Worm (Caenorhabditis elegans) whole organism, L3 larva: ENCODE results near the gene klp-3.
A peak's percentile ranks its signal among the peaks of the same experiment; 100 is the strongest.

Experiments used
- ceh-16 ChIP-seq: sonication (generic microtip); optimal IDR thresholded peaks from 2 replicates; lab custom pipeline; 2017; ENCODE audit warnings: missing biosample characterization, missing genetic modification characterization
- fkh-2 ChIP-seq: fragments of 150-350 bp; optimal IDR thresholded peaks from 2 replicates; lab custom pipeline; 2014; ENCODE audit warnings: missing biosample characterization, missing genetic modification reagents, missing genetic modification characterization
- nhr-11 ChIP-seq: fragments of 150-350 bp; optimal IDR thresholded peaks from 2 replicates; lab custom pipeline; 2014; ENCODE audit warnings: missing biosample characterization, missing genetic modification characterization
- pha-4 ChIP-seq: fragments of 150-350 bp; optimal IDR thresholded peaks from 2 replicates; lab custom pipeline; 2014; ENCODE audit warnings: missing biosample characterization, missing genetic modification reagents, missing genetic modification characterization
- unc-62 ChIP-seq: fragments of 150-350 bp; sonication (generic microtip); optimal IDR thresholded peaks from 4 replicates; lab custom pipeline; 2014; ENCODE audit warnings: missing biosample characterization, missing genetic modification reagents, missing genetic modification characterization
- ztf-11 ChIP-seq: fragments of 150-350 bp; optimal IDR thresholded peaks from 2 replicates; lab custom pipeline; 2014; ENCODE audit warnings: missing biosample characterization, missing genetic modification characterization

- TF ChIP-seq unc-62 (GFP tag; lab: Kevin White, UChicago) (no peak), ztf-11 (tag; lab: Kevin White, UChicago) (no peak), ceh-16 (tag; lab: Kevin White, UChicago) (no peak), nhr-11 (tag; lab: Kevin White, UChicago) (no peak), fkh-2 (no peak), pha-4 (tag; lab: Kevin White, UChicago) (peak; percentile 35)
Measured at ce11 chrII:7810162-7810868, 31.8 kb upstream of the klp-3 start.
